Fruit fly (Drosophila melanogaster): ENCODE results near the gene Vml.

Vml gene

dm6 chrX:2297428-2298200 lies 22.0 kb downstream of the Vml start (continued):
- peak; percentile 98 for TF ChIP-seq CG8388 (GFP tag; optimal IDR thresholded peaks at IDR 0.05)
- TF ChIP-seq Hand (GFP tag; optimal IDR thresholded peaks at IDR 0.05), result peak; percentile 97
- peak; percentile 96 for TF ChIP-seq CG3281 (GFP tag; optimal IDR thresholded peaks at IDR 0.05)
- peak; percentile 98 for TF ChIP-seq Ada2b (GFP tag; IDR thresholded peaks at IDR 0.05)
- TF ChIP-seq lola (GFP tag; optimal IDR thresholded peaks at IDR 0.05), result peak in 1 of 3 experiments; percentile 94
- no peak; the same call in 1 of the 2 replicates for TF ChIP-seq Bgb (GFP tag; IDR thresholded peaks at IDR 0.05; ENCODE audit: partially characterized antibody)
- peak; percentile 99 for TF ChIP-seq tap (tag; optimal IDR thresholded peaks at IDR 0.05)
- TF ChIP-seq NC2β (GFP tag; optimal IDR thresholded peaks at IDR 0.05), result peak; percentile 98
- peak; percentile 96 for TF ChIP-seq jigr1 (GFP tag; IDR thresholded peaks at IDR 0.05)
- peak; percentile 97 for TF ChIP-seq wdn (GFP tag; IDR thresholded peaks at IDR 0.05)
- peak; percentile 99 for TF ChIP-seq CG17359 (tag; optimal IDR thresholded peaks at IDR 0.05)
- peak; percentile 97 for TF ChIP-seq CG8290 (GFP tag; optimal IDR thresholded peaks at IDR 0.05)
- TF ChIP-seq CG8290 (tag; optimal IDR thresholded peaks at IDR 0.05), result peak; percentile 90 to 100
- TF ChIP-seq croc (GFP tag; conservative IDR thresholded peaks at IDR 0.05), result peak; percentile 97
- TF ChIP-seq CG6689 (GFP tag; IDR thresholded peaks at IDR 0.05), result peak; percentile 98
- TF ChIP-seq CG7745 (tag; optimal IDR thresholded peaks at IDR 0.05), result peak; percentile 65
- TF ChIP-seq wek (GFP tag; optimal IDR thresholded peaks at IDR 0.05), result peak; percentile 94
- peak; percentile 97 for TF ChIP-seq CG16815 (GFP tag; optimal IDR thresholded peaks at IDR 0.05)
- peak; percentile 98 for TF ChIP-seq CG10209 (GFP tag; optimal IDR thresholded peaks at IDR 0.05)
- peak; percentile 98 for TF ChIP-seq Mes4 (GFP tag; optimal IDR thresholded peaks at IDR 0.05)
- peak; percentile 92 for TF ChIP-seq sr (GFP tag; IDR thresholded peaks at IDR 0.05)
- TF ChIP-seq inv (GFP tag; IDR thresholded peaks at IDR 0.05; ENCODE audit: partially characterized antibody), result no peak
- peak; percentile 96 for TF ChIP-seq run (tag; optimal IDR thresholded peaks at IDR 0.05)
- TF ChIP-seq CG13894 (tag; optimal IDR thresholded peaks at IDR 0.05), result peak; percentile 95
- peak; percentile 98 for TF ChIP-seq gsb-n (tag; optimal IDR thresholded peaks at IDR 0.05)
- peak; percentile 81 for TF ChIP-seq CG10321 (GFP tag; IDR thresholded peaks at IDR 0.05)
- TF ChIP-seq CG8281 (tag; optimal IDR thresholded peaks at IDR 0.05), result peak; percentile 89
- TF ChIP-seq org-1 (GFP tag; optimal IDR thresholded peaks at IDR 0.05), result peak; percentile 99
- peak; percentile 97 for TF ChIP-seq schlank (tag; optimal IDR thresholded peaks at IDR 0.05)
- TF ChIP-seq CG4730 (GFP tag; IDR thresholded peaks at IDR 0.05), result peak; percentile 98
- TF ChIP-seq Adf1 (GFP tag; IDR thresholded peaks at IDR 0.05), result peak; percentile 98
- TF ChIP-seq zfh2 (GFP tag; optimal IDR thresholded peaks at IDR 0.05), result peak; percentile 98
- TF ChIP-seq CG17829 (tag; optimal IDR thresholded peaks at IDR 0.05), result peak; percentile 97
- peak; percentile 90 for TF ChIP-seq CG33557 (GFP tag; optimal IDR thresholded peaks at IDR 0.05)
- peak; percentile 95 for TF ChIP-seq CG17186 (GFP tag; optimal IDR thresholded peaks at IDR 0.05)
- no peak for TF ChIP-seq Dll (GFP tag; IDR thresholded peaks at IDR 0.05; ENCODE audit: partially characterized antibody)
- TF ChIP-seq dmrt99B (tag; optimal IDR thresholded peaks at IDR 0.05), result peak; percentile 99
- peak; percentile 99 for TF ChIP-seq CG2120 (GFP tag; optimal IDR thresholded peaks at IDR 0.05)
- no peak for TF ChIP-seq Tbp (GFP tag; optimal IDR thresholded peaks at IDR 0.05)
- TF ChIP-seq CG12155 (GFP tag; optimal IDR thresholded peaks at IDR 0.05), result peak; percentile 97
- peak; percentile 96 for TF ChIP-seq fd3F (GFP tag; optimal IDR thresholded peaks at IDR 0.05)
- peak; percentile 97 for TF ChIP-seq sqz (GFP tag; optimal IDR thresholded peaks at IDR 0.05)
- peak; percentile 98 for TF ChIP-seq cato (GFP tag; optimal IDR thresholded peaks at IDR 0.05; ENCODE audit: borderline replicate concordance)
- TF ChIP-seq CG9817 (tag; optimal IDR thresholded peaks at IDR 0.05), result peak; percentile 98
- peak; percentile 98 for TF ChIP-seq CG13424 (tag; optimal IDR thresholded peaks at IDR 0.05)
- peak; percentile 91 for TF ChIP-seq CG5180 (GFP tag; optimal IDR thresholded peaks at IDR 0.05)
- peak; percentile 99 for TF ChIP-seq Awh (GFP tag; IDR thresholded peaks at IDR 0.05)
- TF ChIP-seq Ssrp (tag; optimal IDR thresholded peaks at IDR 0.05), result peak; percentile 98

Data from whole organism, embryonic.